Fruit fly (Drosophila melanogaster): ENCODE results near the gene CG9953.

The CG9953 gene

DNA sequence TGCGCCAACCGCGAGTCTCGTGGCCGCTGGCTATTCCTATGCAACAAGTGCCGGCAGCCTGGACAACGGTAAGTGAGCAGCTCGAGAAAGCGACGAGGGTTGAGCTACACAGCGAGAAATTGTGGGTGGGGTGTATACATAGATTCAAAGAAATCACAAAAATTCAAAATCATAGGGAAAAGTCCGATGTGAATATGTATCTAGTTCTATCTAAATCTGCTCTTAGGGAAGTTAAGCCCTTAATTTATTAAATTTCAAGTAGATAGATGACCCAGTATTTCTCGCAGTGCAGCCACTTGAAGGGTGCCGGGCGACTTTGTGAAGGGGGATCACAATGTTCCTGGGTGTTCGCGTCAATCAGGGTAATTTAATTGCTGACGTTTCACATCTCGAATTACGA lies 23.9 kb downstream of the CG9953 start (continued):
- TF ChIP-seq gem (tag; optimal IDR thresholded peaks at IDR 0.05), result peak; percentile 16
- TF ChIP-seq trh (GFP tag; optimal IDR thresholded peaks at IDR 0.05), result no peak
- no peak for TF ChIP-seq fd102C (GFP tag; optimal IDR thresholded peaks at IDR 0.05)
- peak; percentile 16 for TF ChIP-seq CG10979 (tag; optimal IDR thresholded peaks at IDR 0.05)
- peak; percentile 33; the same call in 1 of the 2 replicates for TF ChIP-seq Xrp1 (GFP tag; IDR thresholded peaks at IDR 0.05)
- TF ChIP-seq Ets65A (GFP tag), result peak; percentile 63
- TF ChIP-seq oc (tag; optimal IDR thresholded peaks at IDR 0.05), result no peak
- no peak for TF ChIP-seq CG6689 (GFP tag; IDR thresholded peaks at IDR 0.05)
- TF ChIP-seq croc (GFP tag; conservative IDR thresholded peaks at IDR 0.05), result 0 out of 3 replicates have a peak, but pooled peaks have one; percentile 19
- no peak for TF ChIP-seq CoRest (tag; optimal IDR thresholded peaks at IDR 0.05)
- TF ChIP-seq gt (GFP tag; IDR thresholded peaks at IDR 0.05), result no peak
- no peak for TF ChIP-seq yki (optimal IDR thresholded peaks at IDR 0.05)
- TF ChIP-seq bcd (GFP tag; optimal IDR thresholded peaks at IDR 0.05), result no peak
- TF ChIP-seq z (GFP tag; IDR thresholded peaks at IDR 0.05), result no peak
- no peak for TF ChIP-seq jing (GFP tag; optimal IDR thresholded peaks at IDR 0.05)
- TF ChIP-seq Camta (GFP tag; optimal IDR thresholded peaks at IDR 0.05), result no peak
- TF ChIP-seq CG8765 (GFP tag; IDR thresholded peaks at IDR 0.05), result 0 out of 2 replicates have a peak, but pooled peaks have one; percentile 13
- TF ChIP-seq fd64A (GFP tag; optimal IDR thresholded peaks at IDR 0.05), result no peak
- TF ChIP-seq CG12299 (tag; optimal IDR thresholded peaks at IDR 0.05), result no peak
- peak; percentile 30 for TF ChIP-seq CG18262 (tag; optimal IDR thresholded peaks at IDR 0.05)
- no peak for TF ChIP-seq scrt (GFP tag; optimal IDR thresholded peaks at IDR 0.05)
- peak; percentile 64; the same call in 1 of the 3 replicates for TF ChIP-seq zfh1 (GFP tag; IDR thresholded peaks at IDR 0.05)
- TF ChIP-seq HLH54F (GFP tag; optimal IDR thresholded peaks at IDR 0.05), result no peak
- peak; percentile 28 for TF ChIP-seq dmrt11E (tag; optimal IDR thresholded peaks at IDR 0.05)
- no peak for TF ChIP-seq CG6765 (GFP tag; optimal IDR thresholded peaks at IDR 0.05)
- no peak for TF ChIP-seq CG7271 (tag; optimal IDR thresholded peaks at IDR 0.05)
- peak; percentile 17; the same call in 1 of the 2 replicates for TF ChIP-seq vvl (GFP tag; IDR thresholded peaks at IDR 0.05)
- no peak for TF ChIP-seq CG9932 (GFP tag; IDR thresholded peaks at IDR 0.05)
- peak; percentile 64 for TF ChIP-seq CG4404 (GFP tag; IDR thresholded peaks at IDR 0.05)
- TF ChIP-seq ara (GFP tag; IDR thresholded peaks at IDR 0.05), result 0 out of 2 replicates have a peak, but pooled peaks have one; percentile 33
- no peak for TF ChIP-seq CG14965 (GFP tag; optimal IDR thresholded peaks at IDR 0.05; ENCODE audit: borderline replicate concordance)

DNA sequence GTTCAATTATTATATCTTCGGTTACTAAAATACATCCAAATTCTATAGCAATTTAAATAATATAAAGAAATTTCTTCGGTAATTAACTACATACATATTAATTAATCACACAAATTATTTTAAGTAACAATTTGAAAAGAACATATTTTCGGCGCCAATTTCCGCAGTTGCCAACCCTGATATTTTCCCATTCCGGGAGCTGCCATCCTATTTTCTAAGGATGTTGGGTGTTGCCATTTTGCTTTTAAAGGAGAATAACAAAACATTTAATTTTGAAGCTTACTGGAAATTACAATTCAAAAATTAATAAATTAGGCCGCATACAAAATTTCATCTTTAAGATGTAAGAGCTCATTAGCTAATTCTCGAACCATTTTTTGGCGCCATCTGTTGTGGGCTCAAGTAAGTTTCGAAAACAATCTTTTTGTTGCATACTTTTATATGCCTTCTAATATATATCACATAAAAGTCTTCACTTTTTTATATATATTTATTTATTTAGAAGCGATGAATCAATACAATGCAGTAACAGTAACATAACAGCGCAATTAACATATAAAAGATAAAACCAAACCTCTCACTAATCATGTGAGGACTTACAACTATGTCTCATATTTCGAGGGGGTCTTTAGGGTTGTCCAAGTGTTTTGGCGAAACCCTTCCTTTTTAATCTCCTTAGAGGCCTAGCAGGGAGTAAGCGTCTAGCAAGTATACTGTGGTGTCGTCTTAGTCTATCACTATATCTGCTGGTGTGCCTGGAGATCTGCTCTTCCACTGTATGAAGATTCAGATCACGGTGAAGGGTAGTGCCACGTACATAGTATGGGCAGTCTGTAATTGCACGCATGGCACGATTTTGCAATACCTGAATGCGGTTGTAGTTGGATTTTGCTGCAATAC lies 25.3 kb downstream of the CG9953 start:
- TF ChIP-seq CG42726 (GFP tag; IDR thresholded peaks at IDR 0.05; ENCODE audit: partially characterized antibody), result peak; percentile 15; the same call in 1 of the 2 replicates
- peak; percentile 91 for TF ChIP-seq CTCF (GFP tag; optimal IDR thresholded peaks at IDR 0.05)
- TF ChIP-seq knrl (GFP tag; IDR thresholded peaks at IDR 0.05; ENCODE audit: partially characterized antibody), result peak; percentile 38; the same call in 1 of the 3 replicates
- peak; percentile 78 for TF ChIP-seq E2f2 (GFP tag; IDR thresholded peaks at IDR 0.05)
- TF ChIP-seq CG14710 (tag; optimal IDR thresholded peaks at IDR 0.05), result peak; percentile 29
- peak; percentile 10 for TF ChIP-seq CG2712 (tag; optimal IDR thresholded peaks at IDR 0.05)
- peak; percentile 90 for TF ChIP-seq CG7928 (GFP tag; optimal IDR thresholded peaks at IDR 0.05)
- peak; percentile 5; the same call in 1 of the 2 replicates for TF ChIP-seq CG14014 (GFP tag; IDR thresholded peaks at IDR 0.05)
- TF ChIP-seq abd-A (tag; optimal IDR thresholded peaks at IDR 0.05), result peak; percentile 42
- TF ChIP-seq CG3281 (GFP tag; optimal IDR thresholded peaks at IDR 0.05), result peak; percentile 87
- peak; percentile 16 for TF ChIP-seq CG10267 (tag; optimal IDR thresholded peaks at IDR 0.05)
- peak; percentile 66 for TF ChIP-seq Dip2 (GFP tag; IDR thresholded peaks at IDR 0.05)
- TF ChIP-seq amos (GFP tag; IDR thresholded peaks at IDR 0.05; ENCODE audit: partially characterized antibody), result 0 out of 2 replicates have a peak, but pooled peaks have one; percentile 4
- peak; percentile 68 for TF ChIP-seq trem (tag; optimal IDR thresholded peaks at IDR 0.05)
- peak; percentile 38 for TF ChIP-seq pzg (GFP tag; optimal IDR thresholded peaks at IDR 0.05)
- TF ChIP-seq Rfx (GFP tag; IDR thresholded peaks at IDR 0.05), result 0 out of 2 replicates have a peak, but pooled peaks have one; percentile 12
- TF ChIP-seq CG15514 (GFP tag; optimal IDR thresholded peaks at IDR 0.05), result peak; percentile 22
- peak; percentile 7; the same call in 1 of the 3 replicates for TF ChIP-seq CG6791 (GFP tag; IDR thresholded peaks at IDR 0.05; ENCODE audit: partially characterized antibody)
- TF ChIP-seq Bgb (GFP tag; IDR thresholded peaks at IDR 0.05; ENCODE audit: partially characterized antibody), result peak; percentile 47

Measured in whole organism, embryonic.